Worm (Caenorhabditis elegans) whole organism, L1 larva: ENCODE measurements around the gene T02H6.9.

Experiments
- ama-1 ChIP-seq: fragments of 150-350 bp; optimal IDR thresholded peaks from 2 replicates; lab custom pipeline; 2014
- egl-27 ChIP-seq, 2 experiments: fragments of 150-350 bp in 1 of 2; sonication (generic microtip); optimal IDR thresholded peaks; 3 replicates each; lab custom pipeline; 2017 to 2018; ENCODE audit warnings: missing biosample characterization in 2 of 2, missing genetic modification characterization in 2 of 2, missing genetic modification reagents in 2 of 2
- unc-62 ChIP-seq: fragments of 150-350 bp; optimal IDR thresholded peaks from 2 replicates; lab custom pipeline; 2014; ENCODE audit warnings: missing biosample characterization, missing genetic modification reagents, missing genetic modification characterization
- unc-86 ChIP-seq: sonication (generic microtip); optimal IDR thresholded peaks from 2 replicates; lab custom pipeline; 2016; ENCODE audit warnings: missing genetic modification characterization, missing compliant biosample characterization
- ztf-4 ChIP-seq: fragments of 150-350 bp; optimal IDR thresholded peaks from 2 replicates; lab custom pipeline; 2014; ENCODE audit warnings: missing biosample characterization, missing genetic modification characterization

DNA sequence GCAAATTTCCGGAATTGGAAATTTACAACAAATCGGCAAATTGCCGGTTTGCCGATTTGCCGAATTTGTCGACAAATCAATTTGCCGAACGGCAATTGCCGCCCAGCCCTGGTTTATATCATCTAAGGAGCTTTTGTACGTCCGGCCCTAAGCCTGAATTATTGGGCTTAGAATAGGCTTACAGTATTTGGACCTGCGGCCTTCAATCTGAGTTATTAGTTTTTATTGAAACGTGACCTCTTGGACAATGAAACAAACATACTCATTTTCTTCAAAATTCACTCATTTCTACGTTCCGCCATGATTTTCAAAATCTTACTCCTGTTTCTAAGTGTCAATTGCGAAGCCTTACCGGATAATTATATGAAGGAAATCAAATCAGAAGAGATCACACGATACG lies 3.4 kb upstream of the T02H6.9 start, which contains the start of gene Y39F10C.1:
- TF ChIP-seq unc-86 (tag; lab: Kevin White, UChicago) (no peak), ama-1 (no peak), egl-27 (tag; optimal IDR thresholded peaks at IDR 0.05; lab: Kevin White, UChicago) (no peak), unc-62 (GFP tag; lab: Kevin White, UChicago) (no peak), ztf-4 (tag; lab: Kevin White, UChicago) (no peak)
